Fruit fly (Drosophila melanogaster): Measurements from ENCODE around the gene CG13895.
A peak's percentile ranks its signal among the peaks of the same experiment; 100 is the strongest.

CG13895 gene

dm6 chr3L:749199-749538, 41.2 kb upstream of the CG13895 start, which contains the start of gene emc (continued):
- TF ChIP-seq abd-A (tag; optimal IDR thresholded peaks at IDR 0.05) (peak; percentile 63), ssp (GFP tag; IDR thresholded peaks at IDR 0.05) (no peak), ash1 (GFP tag; optimal IDR thresholded peaks at IDR 0.05) (peak; percentile 99), crc (GFP tag; optimal IDR thresholded peaks at IDR 0.05) (peak; percentile 9), zen2 (GFP tag; IDR thresholded peaks at IDR 0.05; ENCODE audit: partially characterized antibody) (peak; percentile 60; the same call in 2 of the 3 replicates), dysf (GFP tag; IDR thresholded peaks at IDR 0.05) (peak; percentile 26; the same call in 1 of the 3 replicates), insv (GFP tag; optimal IDR thresholded peaks at IDR 0.05) (peak in 1 of 2 experiments; percentile 26), seq (GFP tag; IDR thresholded peaks at IDR 0.05) (peak; percentile 51; the same call in 1 of the 2 replicates), Nf-YC (tag; optimal IDR thresholded peaks at IDR 0.05) (peak; percentile 95), CG33213 (GFP tag; optimal IDR thresholded peaks at IDR 0.05) (peak; percentile 55), tll (GFP tag; optimal IDR thresholded peaks at IDR 0.05) (no peak), tup (GFP tag; optimal IDR thresholded peaks at IDR 0.05) (no peak), Asciz (GFP tag; optimal IDR thresholded peaks at IDR 0.05) (peak; percentile 47), CG7963 (GFP tag; IDR thresholded peaks at IDR 0.05; ENCODE audit: partially characterized antibody) (peak; percentile 46; the same call in 1 of the 3 replicates), CG16813 (GFP tag; IDR thresholded peaks at IDR 0.05; ENCODE audit: partially characterized antibody) (no peak; the same call in 2 of the 3 replicates), bcd (GFP tag; optimal IDR thresholded peaks at IDR 0.05) (peak; percentile 63), odd (GFP tag; optimal IDR thresholded peaks at IDR 0.05) (peak; percentile 83), Chrac-16 (GFP tag; optimal IDR thresholded peaks at IDR 0.05) (no peak), CG43689 (GFP tag; IDR thresholded peaks at IDR 0.05) (no peak), Hmr (GFP tag; optimal IDR thresholded peaks at IDR 0.05) (peak; percentile 68), Sox100B (GFP tag; optimal IDR thresholded peaks at IDR 0.05) (no peak), wdn (GFP tag; IDR thresholded peaks at IDR 0.05) (no peak), ems (GFP tag; optimal IDR thresholded peaks at IDR 0.05) (peak; percentile 14), ab (GFP tag; optimal IDR thresholded peaks at IDR 0.05) (no peak), Hmx (GFP tag; optimal IDR thresholded peaks at IDR 0.05) (no peak), Taf1 (GFP tag; IDR thresholded peaks at IDR 0.05) (no peak), CG2129 (GFP tag; IDR thresholded peaks at IDR 0.05; ENCODE audit: partially characterized antibody) (no peak), CG10959 (GFP tag; IDR thresholded peaks at IDR 0.05) (no peak), CG17186 (GFP tag; optimal IDR thresholded peaks at IDR 0.05) (no peak), wek (GFP tag; optimal IDR thresholded peaks at IDR 0.05) (peak; percentile 81), nerfin-2 (GFP tag; IDR thresholded peaks at IDR 0.05; ENCODE audit: partially characterized antibody) (no peak), nau (GFP tag; optimal IDR thresholded peaks at IDR 0.05) (peak; percentile 23), ken (GFP tag; IDR thresholded peaks at IDR 0.05) (no peak; the same call in 2 of the 3 replicates), CG2875 (GFP tag; optimal IDR thresholded peaks at IDR 0.05) (peak; percentile 38), knrl (GFP tag; IDR thresholded peaks at IDR 0.05; ENCODE audit: partially characterized antibody) (no peak; the same call in 2 of the 3 replicates)

- TF ChIP-seq E2f2 (GFP tag; IDR thresholded peaks at IDR 0.05) (no peak), CG6683 (GFP tag; optimal IDR thresholded peaks at IDR 0.05) (no peak), Opbp (GFP tag; IDR thresholded peaks at IDR 0.05; ENCODE audit: partially characterized antibody) (0 out of 3 replicates have a peak, but pooled peaks have one; percentile 16), ac (GFP tag; optimal IDR thresholded peaks at IDR 0.05) (peak; percentile 26), shn (GFP tag; optimal IDR thresholded peaks at IDR 0.05) (no peak), CG11504 (tag; optimal IDR thresholded peaks at IDR 0.05) (no peak), Trl (optimal IDR thresholded peaks at IDR 0.05) (peak; percentile 80 to 83), Trl (GFP tag; optimal IDR thresholded peaks at IDR 0.05) (no peak), Nf-YA (GFP tag; IDR thresholded peaks at IDR 0.05) (peak; percentile 44; the same call in 1 of the 2 replicates), zf30C (GFP tag; optimal IDR thresholded peaks at IDR 0.05) (peak; percentile 37), CG17612 (GFP tag; IDR thresholded peaks at IDR 0.05) (no peak), Jarid2 (GFP tag; optimal IDR thresholded peaks at IDR 0.05) (peak; percentile 9), CG3407 (GFP tag; optimal IDR thresholded peaks at IDR 0.05) (no peak), CoRest (tag; optimal IDR thresholded peaks at IDR 0.05) (no peak), Tbp (GFP tag; optimal IDR thresholded peaks at IDR 0.05) (peak; percentile 83)
Observed at dm6 chr3L:748329-749198, 40.6 kb upstream of the CG13895 start.

All from whole organism, embryonic.